Worm (Caenorhabditis elegans) whole organism, young adult: Measurements from ENCODE around the gene irg-4.

Experiments
- B0261.1 ChIP-seq: sonication (generic microtip); optimal IDR thresholded peaks from 2 replicates; lab custom pipeline; 2016; ENCODE audit warnings: mild to moderate bottlenecking, missing genetic modification characterization, moderate library complexity, missing compliant biosample characterization
- F22D6.2 ChIP-seq: sonication (generic microtip); optimal IDR thresholded peaks from 2 replicates; lab custom pipeline; 2016; ENCODE audit warnings: mild to moderate bottlenecking, missing genetic modification characterization, missing compliant biosample characterization
- F39B2.1 ChIP-seq: fragments of 200-800 bp; sonication (Bioruptor generic); IDR thresholded peaks from 2 replicates; pipeline ENCODE4 v1.3.6; 2022; ENCODE audit warnings: missing genetic modification reagents, missing genetic modification characterization, missing compliant biosample characterization
- F57A8.1 ChIP-seq: fragments of 200-800 bp; sonication (Bioruptor generic); optimal IDR thresholded peaks from 2 replicates; lab custom pipeline; 2018; ENCODE audit warnings: mild to moderate bottlenecking, missing genetic modification characterization, moderate library complexity, missing compliant biosample characterization
- Y53G8AR.9 ChIP-seq: fragments of 200-800 bp; sonication (Bioruptor generic); conservative IDR thresholded peaks from 2 replicates; pipeline ENCODE4 v1.3.6; 2022; ENCODE audit warnings: missing genetic modification reagents, missing genetic modification characterization, missing compliant biosample characterization
- Y67H2A.10 ChIP-seq: fragments of 200-800 bp; sonication (Bioruptor generic); conservative IDR thresholded peaks from 2 replicates; pipeline ENCODE4 v1.3.6; 2022; ENCODE audit warnings: missing genetic modification reagents, missing genetic modification characterization, missing compliant biosample characterization
- Y79H2A.3 ChIP-seq: fragments of 200-800 bp; sonication (Bioruptor generic); conservative IDR thresholded peaks from 2 replicates; pipeline ENCODE4 v1.3.6; 2022; ENCODE audit warnings: missing genetic modification reagents, missing genetic modification characterization, missing compliant biosample characterization
- Y95B8A.8 ChIP-seq: fragments of 200-800 bp; sonication (Bioruptor generic); IDR thresholded peaks from 2 replicates; pipeline ENCODE4 v1.3.6; 2022; ENCODE audit warnings: missing genetic modification reagents, missing genetic modification characterization, missing compliant biosample characterization
- ZK185.1 ChIP-seq: sonication (generic microtip); optimal IDR thresholded peaks from 2 replicates; lab custom pipeline; 2016; ENCODE audit warnings: mild to moderate bottlenecking, missing genetic modification characterization, missing compliant biosample characterization; ENCODE audit not compliant: poor library complexity, severe bottlenecking
- aptf-3 ChIP-seq: fragments of 200-800 bp; sonication (Bioruptor generic); IDR thresholded peaks from 2 replicates; pipeline ENCODE4 v1.3.6; 2022; ENCODE audit warnings: missing genetic modification characterization, missing compliant biosample characterization
- attf-5 ChIP-seq: fragments of 200-800 bp; sonication (Bioruptor generic); optimal IDR thresholded peaks from 2 replicates; lab custom pipeline; 2018; ENCODE audit warnings: mild to moderate bottlenecking, missing genetic modification characterization, missing compliant biosample characterization
- bed-1 ChIP-seq: fragments of 200-800 bp; sonication (Bioruptor generic); IDR thresholded peaks from 2 replicates; pipeline ENCODE4 v1.3.6; 2022; ENCODE audit warnings: missing genetic modification reagents, missing genetic modification characterization, missing compliant biosample characterization
- ceh-100 ChIP-seq: fragments of 200-800 bp; sonication (Bioruptor generic); IDR thresholded peaks from 2 replicates; pipeline ENCODE4 v1.3.6; 2022; ENCODE audit warnings: missing genetic modification reagents, missing genetic modification characterization, missing compliant biosample characterization
- ceh-27 ChIP-seq: fragments of 200-800 bp; sonication (Bioruptor generic); optimal IDR thresholded peaks from 2 replicates; lab custom pipeline; 2018; ENCODE audit warnings: mild to moderate bottlenecking, missing genetic modification characterization, moderate library complexity, missing compliant biosample characterization
- ceh-91 ChIP-seq: fragments of 200-800 bp; sonication (Bioruptor generic); IDR thresholded peaks from 2 replicates; pipeline ENCODE4 v1.3.6; 2022; ENCODE audit warnings: missing genetic modification reagents, missing genetic modification characterization, missing compliant biosample characterization
- die-1 ChIP-seq: sonication (generic microtip); optimal IDR thresholded peaks from 2 replicates; lab custom pipeline; 2016; ENCODE audit warnings: missing genotype, mild to moderate bottlenecking, missing genetic modification characterization, missing compliant biosample characterization
- egrh-3 ChIP-seq: fragments of 200-800 bp; sonication (Bioruptor generic); IDR thresholded peaks from 2 replicates; pipeline ENCODE4 v1.3.6; 2022; ENCODE audit warnings: missing genetic modification reagents, missing genetic modification characterization, missing compliant biosample characterization
- him-1 ChIP-seq: sonication (generic microtip); optimal IDR thresholded peaks from 2 replicates; lab custom pipeline; 2016; ENCODE audit warnings: missing genotype, missing genetic modification reagents, missing genetic modification characterization, missing compliant biosample characterization
- hlh-26 ChIP-seq: fragments of 200-800 bp; sonication (Bioruptor generic); conservative IDR thresholded peaks from 2 replicates; pipeline ENCODE4 v1.3.6; 2022; ENCODE audit warnings: missing genetic modification reagents, missing genetic modification characterization, missing compliant biosample characterization
- hrde-1 ChIP-seq: sonication (generic microtip); optimal IDR thresholded peaks from 2 replicates; lab custom pipeline; 2016; ENCODE audit warnings: missing genetic modification characterization, mild to moderate bottlenecking, missing compliant biosample characterization, moderate library complexity, missing genotype, missing genetic modification reagents, borderline replicate concordance
- hsf-1 ChIP-seq: fragments of 200-800 bp; sonication (Bioruptor generic); IDR thresholded peaks from 2 replicates; pipeline ENCODE4 v1.3.6; 2022; ENCODE audit warnings: missing genetic modification reagents, missing genetic modification characterization, missing compliant biosample characterization
- let-526 ChIP-seq: fragments of 200-800 bp; sonication (Bioruptor generic); IDR thresholded peaks from 2 replicates; pipeline ENCODE4 v1.3.6; 2022; ENCODE audit warnings: missing genetic modification reagents, missing genetic modification characterization, missing compliant biosample characterization
- lin-40 ChIP-seq: sonication (generic microtip); optimal IDR thresholded peaks from 2 replicates; lab custom pipeline; 2016; ENCODE audit warnings: missing genetic modification characterization, mild to moderate bottlenecking, missing compliant biosample characterization, missing genotype, missing genetic modification reagents
- madf-10 ChIP-seq: sonication (generic microtip); optimal IDR thresholded peaks from 2 replicates; lab custom pipeline; 2016; ENCODE audit warnings: mild to moderate bottlenecking, missing genetic modification characterization, missing compliant biosample characterization
- mes-4 ChIP-seq: sonication (generic microtip); optimal IDR thresholded peaks from 2 replicates; lab custom pipeline; 2016; ENCODE audit warnings: missing genotype, missing genetic modification characterization, missing compliant biosample characterization
- mxl-1 ChIP-seq: sonication (generic microtip); optimal IDR thresholded peaks from 2 replicates; lab custom pipeline; 2016; ENCODE audit warnings: missing genetic modification characterization, missing compliant biosample characterization
- nfya-1 ChIP-seq: sonication (generic microtip); optimal IDR thresholded peaks from 2 replicates; lab custom pipeline; 2017; ENCODE audit warnings: antibody characterized with exemption, missing compliant biosample characterization, missing genetic modification characterization, borderline replicate concordance; ENCODE audit not compliant: insufficient read depth
- rcor-1 ChIP-seq: fragments of 200-800 bp; sonication (Bioruptor generic); IDR thresholded peaks from 2 replicates; pipeline ENCODE4 v1.3.6; 2022; ENCODE audit warnings: missing genetic modification reagents, missing genetic modification characterization, missing compliant biosample characterization
- rec-8 ChIP-seq, 2 experiments: sonication (generic microtip); optimal IDR thresholded peaks; 2 replicates each; lab custom pipeline; 2016; ENCODE audit warnings: mild to moderate bottlenecking in 2 of 2, missing genetic modification characterization in 2 of 2, missing genetic modification reagents in 2 of 2, missing genotype in 2 of 2, missing biosample characterization in 1 of 2, missing compliant biosample characterization in 1 of 2, moderate library complexity in 1 of 2
- repo-1 ChIP-seq: sonication (generic microtip); optimal IDR thresholded peaks from 2 replicates; lab custom pipeline; 2017; ENCODE audit warnings: mild to moderate bottlenecking, missing genetic modification characterization, missing compliant biosample characterization
- snpc-4 ChIP-seq, 5 experiments: fragments of 150-350 bp in 1 of 5; sonication (generic microtip) in 4 of 5; optimal IDR thresholded peaks; 2 replicates each; lab custom pipeline; 2014 to 2018; ENCODE audit warnings: missing genetic modification characterization in 5 of 5, missing biosample characterization in 3 of 5, antibody characterized with exemption in 2 of 5, mild to moderate bottlenecking in 2 of 5, missing compliant biosample characterization in 2 of 5, missing genotype in 2 of 5, moderate library complexity in 2 of 5, missing genetic modification reagents in 1 of 5
- somi-1 ChIP-seq: fragments of 200-800 bp; sonication (Bioruptor generic); optimal IDR thresholded peaks from 2 replicates; lab custom pipeline; 2018; ENCODE audit warnings: mild to moderate bottlenecking, missing genetic modification characterization, missing compliant biosample characterization
- sptf-2 ChIP-seq: fragments of 200-800 bp; sonication (Bioruptor generic); optimal IDR thresholded peaks from 2 replicates; lab custom pipeline; 2018; ENCODE audit warnings: mild to moderate bottlenecking, missing genetic modification characterization, missing compliant biosample characterization
- tlf-1 ChIP-seq: fragments of 200-800 bp; sonication (Bioruptor generic); optimal IDR thresholded peaks from 2 replicates; lab custom pipeline; 2018; ENCODE audit warnings: mild to moderate bottlenecking, missing genetic modification characterization, missing compliant biosample characterization
- unc-62 ChIP-seq: fragments of 150-350 bp; optimal IDR thresholded peaks from 2 replicates; lab custom pipeline; 2014; ENCODE audit warnings: missing biosample characterization, missing genetic modification reagents, missing genetic modification characterization
- ztf-6 ChIP-seq: fragments of 200-800 bp; sonication (Bioruptor generic); IDR thresholded peaks from 2 replicates; pipeline ENCODE4 v1.3.6; 2022; ENCODE audit warnings: missing genetic modification reagents, missing genetic modification characterization, missing compliant biosample characterization

The irg-4 gene

DNA sequence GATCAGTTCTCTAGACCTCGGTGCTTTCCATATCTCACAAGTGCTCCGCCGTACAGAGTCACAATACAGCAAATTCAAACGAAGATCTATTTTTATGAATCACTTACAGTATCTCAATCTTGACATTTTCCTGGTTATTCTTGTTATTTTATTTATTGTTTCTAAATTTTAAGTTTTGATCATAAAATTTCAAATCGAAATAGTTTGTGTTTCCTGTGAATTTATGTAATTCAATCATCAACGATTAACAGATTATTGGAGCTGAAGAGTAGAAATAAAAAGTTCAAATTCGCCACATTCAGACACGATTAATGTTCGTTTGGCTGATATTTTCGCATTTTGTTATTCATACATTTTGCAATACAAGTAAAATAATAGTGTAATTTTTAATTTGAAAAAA is 3.3 kb upstream of the irg-4 start, which contains the start of gene clec-184:
clec-184 (plus strand) TSS at position 301 of the 400 bp plus-strand sequence.
- TF ChIP-seq F39B2.1 (GFP tag; lab: Robert Waterston, UW) = no peak
- TF ChIP-seq rec-8 (tag; optimal IDR thresholded peaks at IDR 0.05; lab: Kevin White, UChicago) = no peak
- TF ChIP-seq attf-5 (GFP tag; lab: Kevin White, UChicago) = no peak
- TF ChIP-seq sptf-2 (GFP tag; lab: Kevin White, UChicago) = no peak
- TF ChIP-seq B0261.1 (tag; lab: Kevin White, UChicago) = no peak
- TF ChIP-seq unc-62 = no peak
- TF ChIP-seq ztf-6 (GFP tag; lab: Robert Waterston, UW) = no peak
- no peak for TF ChIP-seq rcor-1 (GFP tag; lab: Robert Waterston, UW)
- TF ChIP-seq Y67H2A.10 (GFP tag; lab: Robert Waterston, UW) = no peak
- no peak for TF ChIP-seq egrh-3 (GFP tag; lab: Robert Waterston, UW)
- TF ChIP-seq ceh-100 (GFP tag; lab: Robert Waterston, UW) = no peak
- TF ChIP-seq Y95B8A.8 (GFP tag; lab: Robert Waterston, UW) = no peak
- no peak for TF ChIP-seq mxl-1 (tag; lab: Kevin White, UChicago)
- TF ChIP-seq F22D6.2 (tag; lab: Kevin White, UChicago) = no peak

DNA sequence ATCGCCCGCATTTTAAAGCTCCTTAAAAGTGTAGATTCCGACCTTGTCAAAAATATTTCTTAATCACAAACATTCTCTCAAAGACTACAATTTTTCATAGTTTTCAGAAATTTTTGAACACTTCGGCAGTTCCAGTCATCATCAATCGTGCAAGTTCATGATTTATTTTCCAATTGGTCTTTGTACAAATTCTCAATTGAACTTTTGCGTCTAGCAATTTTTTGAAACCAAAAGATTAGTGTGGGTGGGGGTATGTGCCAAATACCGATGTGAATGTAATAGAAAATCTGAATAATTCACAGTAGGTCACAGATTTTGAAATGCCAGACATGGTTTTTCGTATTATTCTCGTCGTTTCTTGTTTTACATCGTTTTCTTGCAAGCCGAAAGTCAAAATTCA is 2.7 kb downstream of the irg-4 start, which contains the start of gene clec-185:
clec-185 (plus strand) TSS at position 301 of the 400 bp plus-strand sequence.
- TF ChIP-seq snpc-4 (GFP tag; optimal IDR thresholded peaks at IDR 0.05; lab: Kevin White, UChicago) = no peak
- no peak for TF ChIP-seq snpc-4 (tag; optimal IDR thresholded peaks at IDR 0.05; lab: Kevin White, UChicago)
- no peak for TF ChIP-seq Y53G8AR.9 (GFP tag; lab: Robert Waterston, UW)
- no peak for TF ChIP-seq lin-40 (tag; lab: Kevin White, UChicago)
- no peak for TF ChIP-seq tlf-1 (GFP tag; lab: Kevin White, UChicago)
- no peak for TF ChIP-seq hlh-26 (GFP tag; lab: Robert Waterston, UW)
- TF ChIP-seq ZK185.1 (tag; lab: Kevin White, UChicago) = no peak
- no peak for TF ChIP-seq rcor-1 (GFP tag; lab: Robert Waterston, UW)
- no peak for TF ChIP-seq F57A8.1
- TF ChIP-seq Y79H2A.3 = no peak
- no peak for TF ChIP-seq hrde-1 (tag; lab: Kevin White, UChicago)
- TF ChIP-seq let-526 (GFP tag; lab: Robert Waterston, UW) = no peak
- no peak for TF ChIP-seq nfya-1
- TF ChIP-seq somi-1 (GFP tag; lab: Kevin White, UChicago) = no peak
- no peak for TF ChIP-seq F22D6.2 (tag; lab: Kevin White, UChicago)
- TF ChIP-seq aptf-3 = no peak

DNA sequence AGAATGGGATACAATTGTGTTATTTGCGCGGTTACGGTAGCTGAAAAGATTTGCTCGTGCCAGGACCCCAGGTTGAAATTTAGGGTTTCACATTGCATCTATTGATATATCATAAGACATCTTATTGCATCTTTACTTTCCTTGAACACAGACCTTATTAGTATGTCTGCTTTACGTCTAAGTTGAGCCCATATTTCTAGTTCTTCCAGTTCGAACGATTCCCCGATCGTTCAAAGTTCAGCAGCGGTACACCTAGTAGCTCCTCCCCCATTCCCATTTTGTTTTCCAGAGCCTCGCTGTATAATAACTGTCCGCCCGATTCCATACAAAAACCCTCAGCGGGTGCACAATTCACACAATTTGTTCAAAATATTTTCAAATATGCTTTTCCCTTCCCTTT is 6.1 kb downstream of the irg-4 start, which contains the start of gene C25G4.17:
C25G4.17 (plus strand) TSS at position 301 of the 400 bp plus-strand sequence.
- TF ChIP-seq mes-4 (tag; lab: Kevin White, UChicago) (no peak), ceh-91 (no peak), hsf-1 (GFP tag; lab: Robert Waterston, UW) (no peak), die-1 (tag; lab: Kevin White, UChicago) (no peak), him-1 (tag; lab: Kevin White, UChicago) (no peak), repo-1 (no peak), bed-1 (GFP tag; lab: Robert Waterston, UW) (no peak), ceh-27 (GFP tag; lab: Kevin White, UChicago) (no peak), F57A8.1 (no peak), madf-10 (no peak)
